Fruit fly (Drosophila melanogaster): ENCODE measurements around the gene CG4073.

DNA sequence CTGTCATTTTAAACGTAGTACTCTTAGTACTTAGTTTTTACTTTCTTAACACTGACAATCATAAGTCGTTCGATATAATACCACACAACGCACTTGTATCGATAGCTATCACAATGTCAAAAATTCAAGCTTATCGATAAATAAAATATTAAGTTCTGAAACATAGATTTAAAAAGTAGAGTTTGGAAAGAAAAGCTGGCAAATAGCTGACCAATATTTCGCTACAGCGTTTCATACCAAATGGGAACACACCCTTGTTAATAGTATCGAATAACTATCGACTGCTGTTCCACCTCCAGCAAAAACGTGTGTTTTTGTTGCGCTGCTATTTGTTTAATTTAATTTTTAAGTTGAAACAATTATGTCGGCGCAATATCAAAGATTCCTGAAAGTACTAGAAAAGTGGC lies 18.2 kb upstream of the CG4073 start, which contains the start of the genes pug, CG14683 and CG46459:
- peak; percentile 91 for TF ChIP-seq mld (GFP tag; IDR thresholded peaks at IDR 0.05; ENCODE audit: partially characterized antibody)
- TF ChIP-seq Bgb (GFP tag; IDR thresholded peaks at IDR 0.05; ENCODE audit: partially characterized antibody), result peak; percentile 95
- no peak for TF ChIP-seq wdn (GFP tag; IDR thresholded peaks at IDR 0.05)
- no peak for TF ChIP-seq CG4328 (GFP tag; optimal IDR thresholded peaks at IDR 0.05)
- 0 out of 2 replicates have a peak, but pooled peaks have one; percentile 14 for TF ChIP-seq CG14014 (GFP tag; IDR thresholded peaks at IDR 0.05)
